Fruit fly (Drosophila melanogaster) whole organism, wandering third instar larva: ENCODE data around the gene Uro.
A peak's percentile ranks its signal among the peaks of the same experiment; 100 is the strongest.

Experiments
- Abd-B ChIP-seq: fragments of >200 bp; optimal IDR thresholded peaks from 2 replicates; lab custom pipeline; 2017; ENCODE audit warnings: missing biosample characterization, missing genetic modification characterization
- CG32264 ChIP-seq: fragments of 200-800 bp; sonication (Bioruptor generic); optimal IDR thresholded peaks from 2 replicates; lab custom pipeline; 2016; ENCODE audit warnings: missing biosample characterization, missing genetic modification characterization
- CG9705 ChIP-seq: fragments of 200-800 bp; sonication (Bioruptor generic); optimal IDR thresholded peaks from 2 replicates; lab custom pipeline; 2018; ENCODE audit warnings: missing biosample characterization, mild to moderate bottlenecking, missing genetic modification characterization
- CrebA ChIP-seq: fragments of 200-800 bp; sonication (Bioruptor generic); optimal IDR thresholded peaks from 2 replicates; lab custom pipeline; 2016; ENCODE audit warnings: missing biosample characterization, mild to moderate bottlenecking, missing genetic modification characterization, borderline replicate concordance
- Dfd ChIP-seq: fragments of >200 bp; optimal IDR thresholded peaks from 2 replicates; lab custom pipeline; 2017; ENCODE audit warnings: missing biosample characterization, missing genetic modification characterization
- Dif ChIP-seq: fragments of 200-275, 200-300 bp; sonication (Bioruptor generic); optimal IDR thresholded peaks from 2 replicates; lab custom pipeline; 2018; ENCODE audit warnings: missing biosample characterization, missing genetic modification characterization; ENCODE audit not compliant: partially characterized antibody
- GATAd ChIP-seq: sonication (Bioruptor generic); optimal IDR thresholded peaks from 2 replicates; lab custom pipeline; 2016; ENCODE audit warnings: missing biosample characterization, missing genetic modification characterization
- HLH106 ChIP-seq: fragments of 200-800 bp; optimal IDR thresholded peaks from 3 replicates; lab custom pipeline; 2019; ENCODE audit warnings: missing biosample characterization, mild to moderate bottlenecking, missing genetic modification characterization, moderate library complexity
- Hnf4 ChIP-seq: fragments of 200-800 bp; sonication (Bioruptor generic); optimal IDR thresholded peaks from 2 replicates; lab custom pipeline; 2016; ENCODE audit warnings: missing biosample characterization, mild to moderate bottlenecking, missing genetic modification characterization
- Hr78 ChIP-seq: fragments of >200 bp; optimal IDR thresholded peaks from 2 replicates; lab custom pipeline; 2017; ENCODE audit warnings: missing biosample characterization, missing genetic modification characterization
- Hr83 ChIP-seq: fragments of 200-300 bp; sonication (Bioruptor generic); optimal IDR thresholded peaks from 2 replicates; lab custom pipeline; 2016; ENCODE audit warnings: missing biosample characterization, mild to moderate bottlenecking, missing genetic modification characterization, moderate library complexity; ENCODE audit not compliant: poor library complexity, severe bottlenecking
- Jra ChIP-seq: sonication (Bioruptor generic); optimal IDR thresholded peaks from 2 replicates; lab custom pipeline; 2016; ENCODE audit warnings: missing biosample characterization, missing genetic modification characterization
- Mio ChIP-seq: sonication (Bioruptor generic); optimal IDR thresholded peaks from 2 replicates; lab custom pipeline; 2016; ENCODE audit warnings: missing biosample characterization, missing genetic modification characterization
- Myc ChIP-seq: fragments of >200 bp; optimal IDR thresholded peaks from 2 replicates; lab custom pipeline; 2017
- N ChIP-seq: fragments of >200 bp; optimal IDR thresholded peaks from 2 replicates; lab custom pipeline; 2018; ENCODE audit warnings: missing biosample characterization, missing external identifiers, missing genetic modification characterization
- OdsH ChIP-seq: fragments of 200-800 bp; sonication (Bioruptor generic); optimal IDR thresholded peaks from 2 replicates; lab custom pipeline; 2016; ENCODE audit warnings: missing biosample characterization, mild to moderate bottlenecking, missing genetic modification characterization
- Rel ChIP-seq, 2 experiments: fragments of 200-800 bp; sonication (Bioruptor generic) in 1 of 2; optimal IDR thresholded peaks; 2 replicates in 1 of 2; 3 replicates in 1 of 2; lab custom pipeline; 2016 to 2019; ENCODE audit warnings: mild to moderate bottlenecking in 2 of 2, missing biosample characterization in 2 of 2, missing genetic modification characterization in 2 of 2, moderate library complexity in 1 of 2
- Sp1 ChIP-seq: fragments of 200-800 bp; sonication (Bioruptor generic); optimal IDR thresholded peaks from 3 replicates; lab custom pipeline; 2019; ENCODE audit warnings: missing biosample characterization, mild to moderate bottlenecking, missing genetic modification characterization, moderate library complexity
- Vsx2 ChIP-seq: fragments of 200-300, 225-300 bp; sonication (Bioruptor generic); optimal IDR thresholded peaks from 2 replicates; lab custom pipeline; 2018; ENCODE audit warnings: missing biosample characterization, missing genetic modification characterization; ENCODE audit not compliant: partially characterized antibody
- br ChIP-seq: fragments of 200-800 bp; sonication (Bioruptor generic); optimal IDR thresholded peaks from 2 replicates; lab custom pipeline; 2016; ENCODE audit warnings: missing biosample characterization, missing genetic modification characterization
- brk ChIP-seq: fragments of 200-800 bp; sonication (Bioruptor generic); optimal IDR thresholded peaks from 2 replicates; lab custom pipeline; 2016; ENCODE audit warnings: missing biosample characterization, mild to moderate bottlenecking, missing genetic modification characterization
- dl ChIP-seq, 2 experiments: fragments of 175-275, 200-275 bp in 1 of 2; fragments of 200-275 bp in 1 of 2; sonication (Bioruptor generic); optimal IDR thresholded peaks; lab custom pipeline; 2018; ENCODE audit warnings: mild to moderate bottlenecking in 2 of 2, missing biosample characterization in 2 of 2, missing genetic modification characterization in 2 of 2, moderate library complexity in 2 of 2; ENCODE audit not compliant: partially characterized antibody in 2 of 2, insufficient read depth in 1 of 2
- dmrt93B ChIP-seq: fragments of 200-800 bp; sonication (Bioruptor generic); optimal IDR thresholded peaks from 2 replicates; lab custom pipeline; 2018; ENCODE audit warnings: missing biosample characterization, mild to moderate bottlenecking, missing genetic modification characterization
- dsf ChIP-seq: sonication (Bioruptor generic); optimal IDR thresholded peaks from 2 replicates; lab custom pipeline; 2016; ENCODE audit warnings: missing biosample characterization, missing genetic modification characterization, borderline replicate concordance
- ey ChIP-seq: fragments of 200-800 bp; sonication (Bioruptor generic); optimal IDR thresholded peaks from 2 replicates; lab custom pipeline; 2016; ENCODE audit warnings: missing biosample characterization, missing genetic modification characterization
- foxo ChIP-seq, 2 experiments: fragments of 200-800 bp; sonication (Bioruptor generic); optimal IDR thresholded peaks; 2 replicates in 1 of 2; 3 replicates in 1 of 2; lab custom pipeline; 2016 to 2017; ENCODE audit warnings: missing biosample characterization in 2 of 2, missing genetic modification characterization in 2 of 2
- fru ChIP-seq: fragments of 200-800 bp; sonication (Bioruptor generic); optimal IDR thresholded peaks from 3 replicates; lab custom pipeline; 2016; ENCODE audit warnings: missing biosample characterization, mild to moderate bottlenecking, missing genetic modification characterization
- h ChIP-seq: fragments of 200-800 bp; sonication (Bioruptor generic); optimal IDR thresholded peaks from 3 replicates; lab custom pipeline; 2016; ENCODE audit warnings: missing biosample characterization, mild to moderate bottlenecking, missing genetic modification characterization
- jim ChIP-seq: fragments of 175-275, 200-325 bp; sonication (Bioruptor generic); optimal IDR thresholded peaks from 2 replicates; lab custom pipeline; 2016; ENCODE audit warnings: missing biosample characterization, mild to moderate bottlenecking, missing genetic modification characterization
- lola ChIP-seq: fragments of >200 bp; optimal IDR thresholded peaks from 2 replicates; lab custom pipeline; 2017; ENCODE audit warnings: missing biosample characterization, missing genetic modification characterization
- pan ChIP-seq: fragments of >200 bp; optimal IDR thresholded peaks from 2 replicates; lab custom pipeline; 2017
- psq ChIP-seq: fragments of 200-800 bp; sonication (Bioruptor generic); optimal IDR thresholded peaks from 3 replicates; lab custom pipeline; 2017; ENCODE audit warnings: missing biosample characterization, mild to moderate bottlenecking, missing genetic modification characterization, moderate library complexity
- rgr ChIP-seq: fragments of 200-800 bp; sonication (Bioruptor generic); optimal IDR thresholded peaks from 3 replicates; lab custom pipeline; 2016; ENCODE audit warnings: missing biosample characterization, mild to moderate bottlenecking, missing genetic modification characterization
- sage ChIP-seq: fragments of 200-800 bp; sonication (Bioruptor generic); optimal IDR thresholded peaks from 2 replicates; lab custom pipeline; 2016; ENCODE audit warnings: missing biosample characterization, mild to moderate bottlenecking, missing genetic modification characterization
- sv ChIP-seq: fragments of 200-800 bp; sonication (Bioruptor generic); optimal IDR thresholded peaks from 3 replicates; lab custom pipeline; 2016; ENCODE audit warnings: missing biosample characterization, missing genetic modification characterization
- tai ChIP-seq: sonication (Bioruptor generic); optimal IDR thresholded peaks from 2 replicates; lab custom pipeline; 2016; ENCODE audit warnings: missing biosample characterization, missing genetic modification characterization
- usp ChIP-seq: fragments of >200 bp; optimal IDR thresholded peaks from 2 replicates; lab custom pipeline; 2017; ENCODE audit warnings: missing biosample characterization, missing genetic modification characterization
- woc ChIP-seq: sonication (Bioruptor generic); optimal IDR thresholded peaks from 2 replicates; lab custom pipeline; 2016; ENCODE audit warnings: missing biosample characterization, mild to moderate bottlenecking, missing genetic modification characterization

Uro gene

DNA sequence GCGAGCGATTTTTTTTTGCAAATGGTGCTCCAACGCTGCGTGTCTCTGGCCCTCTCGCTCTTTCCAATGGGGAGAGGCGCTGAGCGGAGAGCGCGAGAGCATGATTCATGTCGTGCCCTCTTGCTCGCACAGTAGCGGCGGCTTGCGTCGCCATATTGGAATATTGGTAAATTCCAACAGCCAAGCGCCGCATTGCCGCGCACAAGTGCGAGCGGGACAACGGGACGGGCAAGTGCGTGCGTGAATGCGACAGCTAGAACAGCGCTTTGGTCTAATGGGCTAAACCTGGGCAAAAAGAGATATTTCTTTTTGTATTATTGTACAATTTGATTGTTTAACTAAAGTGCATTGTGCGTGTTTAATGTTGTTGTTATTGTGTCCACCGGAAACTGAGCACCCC is 48.3 kb downstream of the Uro start:
- TF ChIP-seq Rel (GFP tag; optimal IDR thresholded peaks at IDR 0.05; lab: Kevin White, UChicago) (no peak), Rel (tag; optimal IDR thresholded peaks at IDR 0.05; lab: Kevin White, UChicago) (peak; percentile 39), Jra (peak; percentile 87), dl (GFP tag; optimal IDR thresholded peaks at IDR 0.05; lab: Kevin White, UChicago; ENCODE audit: insufficient read depth in 1 of 2, partially characterized antibody in 2 of 2) (peak; percentile 49 to 87), HLH106 (tag; lab: Kevin White, UChicago) (peak; percentile 42), rgr (GFP tag; lab: Kevin White, UChicago) (peak; percentile 25), CG9705 (GFP tag; lab: Kevin White, UChicago) (peak; percentile 13), N (GFP tag; lab: Kevin White, UChicago) (no peak), fru (GFP tag; lab: Kevin White, UChicago) (peak; percentile 28), h (GFP tag; lab: Kevin White, UChicago) (peak; percentile 58), br (peak; percentile 31), usp (GFP tag; lab: Kevin White, UChicago) (no peak), Dif (peak; percentile 86), Hr78 (GFP tag; lab: Kevin White, UChicago) (no peak), Hr83 (GFP tag; lab: Kevin White, UChicago) (peak; percentile 52)

DNA sequence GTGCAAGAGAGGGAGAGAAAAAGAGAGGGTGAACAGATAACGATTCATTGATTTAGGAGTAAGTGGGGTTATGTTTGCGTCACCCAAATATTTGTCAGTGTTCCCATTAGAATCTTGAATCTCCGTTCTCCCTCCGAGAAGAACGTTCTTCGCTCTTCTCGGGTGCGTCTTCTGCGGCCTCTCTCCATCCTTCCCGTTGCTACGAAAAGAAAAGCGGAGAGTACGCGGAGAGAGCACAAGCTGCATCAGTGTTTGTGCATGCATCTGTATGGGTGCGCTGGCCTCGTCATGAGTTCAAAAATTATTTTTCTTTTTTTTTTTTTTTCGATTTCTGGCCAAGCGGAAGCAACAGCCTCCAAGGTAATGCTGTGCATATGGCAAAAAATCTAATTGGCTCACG is 49.0 kb downstream of the Uro start:
- peak; percentile 62 for TF ChIP-seq N (GFP tag; lab: Kevin White, UChicago)
- no peak for TF ChIP-seq foxo (GFP tag; optimal IDR thresholded peaks at IDR 0.05; lab: Kevin White, UChicago)
- no peak for TF ChIP-seq CrebA
- TF ChIP-seq CG32264 (GFP tag; lab: Kevin White, UChicago) = no peak
- no peak for TF ChIP-seq dmrt93B (GFP tag; lab: Kevin White, UChicago)
- no peak for TF ChIP-seq dsf (GFP tag; lab: Kevin White, UChicago)
- no peak for TF ChIP-seq br
- TF ChIP-seq HLH106 (tag; lab: Kevin White, UChicago) = no peak
- no peak for TF ChIP-seq fru (GFP tag; lab: Kevin White, UChicago)
- TF ChIP-seq sage (GFP tag; lab: Kevin White, UChicago) = no peak
- TF ChIP-seq rgr (GFP tag; lab: Kevin White, UChicago) = peak; percentile 41
- TF ChIP-seq tai (GFP tag; lab: Kevin White, UChicago) = no peak
- peak; percentile 56 for TF ChIP-seq Hr83 (GFP tag; lab: Kevin White, UChicago)
- no peak for TF ChIP-seq Sp1 (GFP tag; lab: Kevin White, UChicago)
- TF ChIP-seq Hr78 (GFP tag; lab: Kevin White, UChicago) = no peak
- no peak for TF ChIP-seq lola (GFP tag; lab: Kevin White, UChicago)
- no peak for TF ChIP-seq woc (GFP tag; lab: Kevin White, UChicago)
- TF ChIP-seq Dfd (GFP tag; lab: Kevin White, UChicago) = no peak
- TF ChIP-seq Dif = peak; percentile 88
- no peak for TF ChIP-seq ey
- no peak for TF ChIP-seq OdsH (GFP tag; lab: Kevin White, UChicago)
- TF ChIP-seq Myc (lab: Kevin White, UChicago) = no peak
- TF ChIP-seq Jra = no peak
- TF ChIP-seq Abd-B (GFP tag; lab: Kevin White, UChicago) = no peak
- no peak for TF ChIP-seq usp (GFP tag; lab: Kevin White, UChicago)
- no peak for TF ChIP-seq pan (lab: Kevin White, UChicago)
- no peak for TF ChIP-seq Mio
- TF ChIP-seq jim (GFP tag; lab: Kevin White, UChicago) = no peak
- no peak for TF ChIP-seq h (GFP tag; lab: Kevin White, UChicago)
- TF ChIP-seq GATAd = no peak
- TF ChIP-seq dl (GFP tag; optimal IDR thresholded peaks at IDR 0.05; lab: Kevin White, UChicago; ENCODE audit: insufficient read depth in 1 of 2, partially characterized antibody in 2 of 2) = peak; percentile 54 to 55
- TF ChIP-seq sv (GFP tag; lab: Kevin White, UChicago) = no peak
- TF ChIP-seq Rel (GFP tag; optimal IDR thresholded peaks at IDR 0.05; lab: Kevin White, UChicago) = peak; percentile 10
- no peak for TF ChIP-seq Rel (tag; optimal IDR thresholded peaks at IDR 0.05; lab: Kevin White, UChicago)
- TF ChIP-seq CG9705 (GFP tag; lab: Kevin White, UChicago) = no peak
- TF ChIP-seq Hnf4 (GFP tag; lab: Kevin White, UChicago) = peak; percentile 11
- no peak for TF ChIP-seq psq (GFP tag; lab: Kevin White, UChicago)
- TF ChIP-seq brk (GFP tag; lab: Kevin White, UChicago) = no peak
- TF ChIP-seq Vsx2 (GFP tag; lab: Kevin White, UChicago) = no peak
